ENCODE assay signal across 5 worm cellular contexts in the genomic region with DNA sequence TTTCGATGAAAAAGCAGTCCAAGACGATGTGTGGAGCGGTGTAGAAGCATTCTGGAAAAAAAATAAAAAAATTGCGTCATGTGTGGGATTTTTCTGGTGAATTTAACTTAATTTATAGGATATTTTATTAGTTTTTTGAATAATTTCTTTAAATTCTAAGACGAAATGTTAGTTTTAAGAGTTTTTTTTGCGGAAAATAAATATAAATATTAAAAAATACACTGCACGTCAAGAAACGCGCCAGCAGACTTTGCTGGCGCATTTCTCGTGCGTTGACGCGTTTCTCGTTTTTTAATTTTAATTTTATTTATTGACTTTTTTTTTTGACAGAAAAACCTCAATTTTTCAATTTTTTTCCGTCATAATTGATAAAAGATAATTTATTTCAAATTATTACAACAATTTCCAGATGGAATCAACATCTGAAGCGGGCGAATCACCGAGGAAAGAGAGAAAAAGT.
TF ChIP-seq lines count a peak whose summit lies in the region.

A gene (minus strand): TSS at position 51 of the 460 bp plus-strand sequence.
A gene (plus strand): TSS at position 410 of the 460 bp plus-strand sequence.

TF ChIP-seq in whole organism, L1 larva, 84 proteins besides CTCF, POLR2A, EP300 and RAD21 (continued from another document and continues in another):
- TF ChIP-seq nhr-28 (tag; optimal IDR thresholded peaks at IDR 0.05; lab: Kevin White, UChicago): no peak
- TF ChIP-seq dsc-1 (tag; optimal IDR thresholded peaks at IDR 0.05; lab: Kevin White, UChicago): peak; percentile 78
- peak; percentile 80 for TF ChIP-seq nhr-85 (tag; lab: Kevin White, UChicago)
- peak; percentile 65 for TF ChIP-seq unc-86 (tag; optimal IDR thresholded peaks at IDR 0.05; lab: Kevin White, UChicago)
- TF ChIP-seq lir-3 (tag; optimal IDR thresholded peaks at IDR 0.05; lab: Kevin White, UChicago; ENCODE audit: poor library complexity): no peak
- no peak for TF ChIP-seq ceh-88 (GFP tag; IDR thresholded peaks at IDR 0.05; lab: Robert Waterston, UW)
- peak; percentile 3 for TF ChIP-seq lin-15B (tag; optimal IDR thresholded peaks at IDR 0.05; lab: Kevin White, UChicago)
- TF ChIP-seq sox-4 (tag; optimal IDR thresholded peaks at IDR 0.05; lab: Kevin White, UChicago): peak; percentile 58
- peak; percentile 79 for TF ChIP-seq tbx-2 (tag; optimal IDR thresholded peaks at IDR 0.05; lab: Kevin White, UChicago)
- TF ChIP-seq nhr-47 (tag; optimal IDR thresholded peaks at IDR 0.05; lab: Kevin White, UChicago): peak; percentile 86
- TF ChIP-seq ceh-8 (GFP tag; optimal IDR thresholded peaks at IDR 0.05; lab: Kevin White, UChicago): peak; percentile 75
- peak in 1 of 6 experiments; percentile 24 for TF ChIP-seq elt-3 (tag; optimal IDR thresholded peaks at IDR 0.05; lab: Kevin White, UChicago)
- TF ChIP-seq egl-27 (tag; optimal IDR thresholded peaks at IDR 0.05; lab: Kevin White, UChicago): no peak
- peak; percentile 13 to 88 (median 56) for TF ChIP-seq ceh-82 (tag; optimal IDR thresholded peaks at IDR 0.05; lab: Kevin White, UChicago)
- no peak for TF ChIP-seq pag-3 (tag; optimal IDR thresholded peaks at IDR 0.05; lab: Kevin White, UChicago; ENCODE audit: borderline replicate concordance, insufficient read depth)
- peak; percentile 55 for TF ChIP-seq egl-13 (tag; optimal IDR thresholded peaks at IDR 0.05; lab: Kevin White, UChicago)
- peak; percentile 36 for TF ChIP-seq elt-2 (tag; optimal IDR thresholded peaks at IDR 0.05; lab: Kevin White, UChicago)
- TF ChIP-seq blmp-1 (tag; optimal IDR thresholded peaks at IDR 0.05; lab: Kevin White, UChicago): peak; percentile 55
- no peak for TF ChIP-seq ets-5 (GFP tag; IDR thresholded peaks at IDR 0.05; lab: Robert Waterston, UW)
- peak; percentile 67 for TF ChIP-seq skn-1 (tag; optimal IDR thresholded peaks at IDR 0.05; lab: Kevin White, UChicago)
- peak; percentile 71 for TF ChIP-seq irx-1 (tag; optimal IDR thresholded peaks at IDR 0.05; lab: Kevin White, UChicago)
- TF ChIP-seq C16A3.4 (tag; optimal IDR thresholded peaks at IDR 0.05; lab: Kevin White, UChicago): peak; percentile 29
- TF ChIP-seq nhr-77 (tag; optimal IDR thresholded peaks at IDR 0.05; lab: Kevin White, UChicago): no peak
- peak; percentile 71 for TF ChIP-seq lin-39 (tag; optimal IDR thresholded peaks at IDR 0.05; lab: Kevin White, UChicago)
- peak; percentile 63 for TF ChIP-seq lin-35 (GFP tag; optimal IDR thresholded peaks at IDR 0.05; lab: Kevin White, UChicago)

TF ChIP-seq in whole organism, L2 larva, 48 proteins besides CTCF, POLR2A, EP300 and RAD21 (continued from another document):
- TF ChIP-seq ceh-82 (tag; optimal IDR thresholded peaks at IDR 0.05; lab: Kevin White, UChicago) (no peak), lin-13 (GFP tag; optimal IDR thresholded peaks at IDR 0.05; lab: Kevin White, UChicago) (peak; percentile 55), gmeb-1 (tag; optimal IDR thresholded peaks at IDR 0.05; lab: Kevin White, UChicago) (peak; percentile 72), unc-62 (GFP tag; optimal IDR thresholded peaks at IDR 0.05; lab: Kevin White, UChicago) (no peak), elt-1 (tag; optimal IDR thresholded peaks at IDR 0.05; lab: Kevin White, UChicago) (no peak), sma-3 (GFP tag; optimal IDR thresholded peaks at IDR 0.05; lab: Kevin White, UChicago) (peak; percentile 47), lin-11 (tag; optimal IDR thresholded peaks at IDR 0.05; lab: Kevin White, UChicago) (no peak), F13H6.1 (tag; optimal IDR thresholded peaks at IDR 0.05; lab: Kevin White, UChicago) (peak; percentile 38), dmd-4 (tag; optimal IDR thresholded peaks at IDR 0.05; lab: Kevin White, UChicago) (peak; percentile 8), nhr-10 (tag; optimal IDR thresholded peaks at IDR 0.05; lab: Kevin White, UChicago) (no peak)

TF ChIP-seq in whole organism, L3 larva, 47 proteins besides CTCF, POLR2A, EP300 and RAD21 (continued from another document):
- TF ChIP-seq zag-1 (tag; optimal IDR thresholded peaks at IDR 0.05; lab: Kevin White, UChicago): no peak
- TF ChIP-seq ama-1 (optimal IDR thresholded peaks at IDR 0.05; lab: Kevin White, UChicago): no peak
- no peak for TF ChIP-seq nhr-237 (tag; optimal IDR thresholded peaks at IDR 0.05; lab: Kevin White, UChicago)
- no peak for TF ChIP-seq jun-1 (tag; optimal IDR thresholded peaks at IDR 0.05; lab: Kevin White, UChicago)
- TF ChIP-seq sea-2 (GFP tag; optimal IDR thresholded peaks at IDR 0.05; lab: Kevin White, UChicago): no peak
- TF ChIP-seq mml-1 (tag; optimal IDR thresholded peaks at IDR 0.05; lab: Kevin White, UChicago): no peak
- no peak for TF ChIP-seq nhr-77 (tag; optimal IDR thresholded peaks at IDR 0.05; lab: Kevin White, UChicago)
- TF ChIP-seq lin-39 (tag; optimal IDR thresholded peaks at IDR 0.05; lab: Kevin White, UChicago): no peak
- no peak for TF ChIP-seq lsy-12 (tag; optimal IDR thresholded peaks at IDR 0.05; lab: Kevin White, UChicago)
- TF ChIP-seq elt-2 (tag; optimal IDR thresholded peaks at IDR 0.05; lab: Kevin White, UChicago): no peak
- peak; percentile 76 for TF ChIP-seq pha-4 (tag; optimal IDR thresholded peaks at IDR 0.05; lab: Kevin White, UChicago)
- peak; percentile 53 for TF ChIP-seq nfya-1 (tag; optimal IDR thresholded peaks at IDR 0.05; lab: Kevin White, UChicago; ENCODE audit: insufficient read depth)
- no peak for TF ChIP-seq nhr-25 (tag; optimal IDR thresholded peaks at IDR 0.05; lab: Kevin White, UChicago)
- TF ChIP-seq lin-15B (tag; optimal IDR thresholded peaks at IDR 0.05; lab: Kevin White, UChicago): peak; percentile 74
- TF ChIP-seq pqm-1 (tag; optimal IDR thresholded peaks at IDR 0.05; lab: Kevin White, UChicago): no peak
- no peak for TF ChIP-seq ztf-4 (tag; optimal IDR thresholded peaks at IDR 0.05; lab: Kevin White, UChicago)
- TF ChIP-seq aly-2 (tag; optimal IDR thresholded peaks at IDR 0.05; lab: Kevin White, UChicago): no peak
- TF ChIP-seq egl-5 (tag; optimal IDR thresholded peaks at IDR 0.05; lab: Kevin White, UChicago): no peak
- TF ChIP-seq elt-3 (tag; optimal IDR thresholded peaks at IDR 0.05; lab: Kevin White, UChicago): no peak
- no peak for TF ChIP-seq unc-62 (GFP tag; optimal IDR thresholded peaks at IDR 0.05; lab: Kevin White, UChicago)
- no peak for TF ChIP-seq nhr-11 (tag; optimal IDR thresholded peaks at IDR 0.05; lab: Kevin White, UChicago)
- no peak for TF ChIP-seq ceh-82 (tag; optimal IDR thresholded peaks at IDR 0.05; lab: Kevin White, UChicago)
- peak; percentile 16 for TF ChIP-seq snpc-4 (tag; optimal IDR thresholded peaks at IDR 0.05; lab: Kevin White, UChicago)
- no peak for TF ChIP-seq fos-1 (tag; optimal IDR thresholded peaks at IDR 0.05; lab: Kevin White, UChicago)
- no peak for TF ChIP-seq elt-1 (tag; optimal IDR thresholded peaks at IDR 0.05; lab: Kevin White, UChicago)

TF ChIP-seq in whole organism, L4 larva, 104 proteins besides CTCF, POLR2A, EP300 and RAD21 (continued from another document):
- TF ChIP-seq fkh-10 (GFP tag; optimal IDR thresholded peaks at IDR 0.05; lab: Kevin White, UChicago): peak; percentile 20
- peak; percentile 33 for TF ChIP-seq nhr-102 (tag; optimal IDR thresholded peaks at IDR 0.05; lab: Kevin White, UChicago)
- TF ChIP-seq lin-1 (GFP tag; IDR thresholded peaks at IDR 0.05; lab: Robert Waterston, UW): no peak
- peak; percentile 43 for TF ChIP-seq duxl-1 (tag; optimal IDR thresholded peaks at IDR 0.05; lab: Kevin White, UChicago; ENCODE audit: poor library complexity)
- TF ChIP-seq unc-130 (GFP tag; optimal IDR thresholded peaks at IDR 0.05; lab: Kevin White, UChicago): no peak
- TF ChIP-seq dve-1 (tag; optimal IDR thresholded peaks at IDR 0.05; lab: Kevin White, UChicago; ENCODE audit: insufficient read depth): peak; percentile 51
- no peak for TF ChIP-seq hif-1 (tag; optimal IDR thresholded peaks at IDR 0.05; lab: Kevin White, UChicago)

TF ChIP-seq in whole organism, mixed stage, embryonic, 35 proteins besides CTCF, POLR2A, EP300 and RAD21 (continued from another document):
- TF ChIP-seq unc-120 (tag; optimal IDR thresholded peaks at IDR 0.05; lab: Kevin White, UChicago; ENCODE audit: poor library complexity, severe bottlenecking) (no peak), blmp-1 (tag; optimal IDR thresholded peaks at IDR 0.05; lab: Kevin White, UChicago) (no peak)
